Worm (Caenorhabditis elegans) whole organism, late embryonic: Measurements from ENCODE around the gene srg-45.

Experiments
- ceh-34 ChIP-seq: sonication (generic microtip); optimal IDR thresholded peaks from 2 replicates; lab custom pipeline; 2016; ENCODE audit warnings: mild to moderate bottlenecking, missing genetic modification characterization, missing compliant biosample characterization
- ceh-6 ChIP-seq: fragments of 200-800 bp; sonication (Bioruptor generic); optimal IDR thresholded peaks from 2 replicates; lab custom pipeline; 2018; ENCODE audit warnings: mild to moderate bottlenecking, missing genetic modification characterization, missing compliant biosample characterization
- ceh-9 ChIP-seq: sonication (generic microtip); optimal IDR thresholded peaks from 2 replicates; lab custom pipeline; 2016; ENCODE audit warnings: mild to moderate bottlenecking, missing genetic modification characterization, inconsistent platforms, missing compliant biosample characterization
- ets-4 ChIP-seq: sonication (generic microtip); optimal IDR thresholded peaks from 2 replicates; lab custom pipeline; 2016; ENCODE audit warnings: missing genetic modification characterization, missing compliant biosample characterization
- fkh-10 ChIP-seq: fragments of 150-350 bp; optimal IDR thresholded peaks from 2 replicates; lab custom pipeline; 2014; ENCODE audit warnings: missing biosample characterization, missing genetic modification reagents, missing genetic modification characterization
- hlh-30 ChIP-seq: sonication (generic microtip); optimal IDR thresholded peaks from 2 replicates; lab custom pipeline; 2017; ENCODE audit warnings: antibody characterized with exemption, missing genetic modification characterization, missing compliant biosample characterization; ENCODE audit not compliant: insufficient read depth
- lin-11 ChIP-seq: fragments of 200-800 bp; sonication (Bioruptor generic); optimal IDR thresholded peaks from 2 replicates; lab custom pipeline; 2018; ENCODE audit warnings: mild to moderate bottlenecking, missing genetic modification characterization, missing compliant biosample characterization
- mec-3 ChIP-seq: sonication (generic microtip); optimal IDR thresholded peaks from 2 replicates; lab custom pipeline; 2016; ENCODE audit warnings: borderline replicate concordance, missing genetic modification characterization, missing compliant biosample characterization
- nhr-11 ChIP-seq: fragments of 150-350 bp; optimal IDR thresholded peaks from 2 replicates; lab custom pipeline; 2014; ENCODE audit warnings: missing biosample characterization, missing genetic modification characterization
- rnt-1 ChIP-seq: sonication (generic microtip); optimal IDR thresholded peaks from 2 replicates; lab custom pipeline; 2016; ENCODE audit warnings: missing genetic modification characterization, missing compliant biosample characterization
- tbx-2 ChIP-seq: sonication (generic microtip); optimal IDR thresholded peaks from 2 replicates; lab custom pipeline; 2016; ENCODE audit warnings: missing genetic modification characterization, missing compliant biosample characterization

DNA sequence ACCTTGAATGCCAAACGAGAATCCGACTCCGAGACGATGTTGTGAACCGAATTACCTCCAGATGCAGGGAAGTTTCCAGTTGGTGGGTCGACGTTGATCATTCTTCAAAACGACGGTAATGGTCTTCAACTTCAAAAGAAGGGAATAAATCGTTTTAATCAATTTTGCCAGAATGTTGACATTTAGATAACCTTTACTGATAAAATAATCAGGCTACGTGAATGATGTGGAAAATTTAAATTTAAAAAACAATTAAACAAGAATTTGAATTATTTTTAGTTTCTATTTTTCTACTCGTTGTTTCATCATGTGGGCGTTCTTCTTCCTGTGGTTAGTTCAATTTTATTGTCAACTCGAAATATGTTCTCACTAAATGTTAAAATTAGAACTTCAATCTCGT is 43.6 kb upstream of the srg-45 start, which contains the start of gene ssp-35:
- TF ChIP-seq ceh-6 (no peak), hlh-30 (tag; lab: Kevin White, UChicago) (no peak), lin-11 (tag; lab: Kevin White, UChicago) (no peak), fkh-10 (GFP tag; lab: Kevin White, UChicago) (no peak), tbx-2 (tag; lab: Kevin White, UChicago) (no peak), ceh-34 (no peak), ceh-9 (tag; lab: Kevin White, UChicago) (no peak), nhr-11 (tag; lab: Kevin White, UChicago) (no peak), mec-3 (tag; lab: Kevin White, UChicago) (no peak), rnt-1 (tag; lab: Kevin White, UChicago) (no peak), ets-4 (no peak)
